Worm (Caenorhabditis elegans): Measurements from ENCODE around the gene K08D12.8.
"Not testable (repeated sequence)": the region's sequence is repeated elsewhere in the genome, so short reads cannot be mapped to it uniquely, and the experiment has no call there.

The K08D12.8 gene

DNA sequence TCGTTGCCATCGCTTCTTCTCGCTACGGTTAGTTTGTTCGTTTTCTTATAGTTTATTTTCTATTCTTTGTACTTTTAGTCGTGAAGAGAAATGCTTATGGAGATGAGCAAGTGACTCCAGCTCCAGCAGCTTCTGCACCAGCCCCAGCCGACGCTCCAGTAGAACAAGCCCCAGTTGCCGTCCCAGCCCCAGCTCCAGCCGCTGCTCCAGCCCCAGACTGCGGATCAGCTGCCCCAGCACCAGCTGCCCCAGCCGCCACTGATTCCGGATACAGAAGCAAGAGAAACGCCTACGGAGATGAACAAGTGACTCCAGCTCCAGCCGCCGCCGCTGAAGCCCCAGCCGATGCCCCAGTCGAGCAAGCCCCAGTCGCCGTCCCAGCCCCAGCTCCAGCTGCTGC is 5.1 kb upstream of the K08D12.8 start:
- 0 out of 2 replicates have a peak, but pooled peaks have one; percentile 19 for TF ChIP-seq lin-38 (GFP tag; IDR thresholded peaks at IDR 0.05)
- peak in 1 of 2 experiments; percentile 81; a peak in 2 of 4 replicates for TF ChIP-seq madf-5 (GFP tag; IDR thresholded peaks at IDR 0.05)
- TF ChIP-seq zfp-3 (GFP tag; conservative IDR thresholded peaks at IDR 0.05): peak; percentile 48; the same call in 1 of the 2 replicates
- peak; percentile 96 for TF ChIP-seq set-16 (GFP tag; IDR thresholded peaks at IDR 0.05)
- 0 out of 2 replicates have a peak, but pooled peaks have one; percentile 37 for TF ChIP-seq madf-9 (GFP tag; conservative IDR thresholded peaks at IDR 0.05)
- 0 out of 2 replicates have a peak, but pooled peaks have one; percentile 21 for TF ChIP-seq dmd-8 (GFP tag; IDR thresholded peaks at IDR 0.05)
- 0 out of 2 replicates have a peak, but pooled peaks have one; percentile 12 for TF ChIP-seq lim-7 (GFP tag; IDR thresholded peaks at IDR 0.05)
- TF ChIP-seq ZK337.2 (GFP tag; IDR thresholded peaks at IDR 0.05): 0 out of 2 replicates have a peak, but pooled peaks have one; percentile 37
- peak; percentile 22; the same call in 1 of the 2 replicates for TF ChIP-seq ctbp-1 (GFP tag; IDR thresholded peaks at IDR 0.05)
- TF ChIP-seq tra-1 (GFP tag; IDR thresholded peaks at IDR 0.05): 0 out of 2 replicates have a peak, but pooled peaks have one; percentile 16
- 0 out of 2 replicates have a peak, but pooled peaks have one; percentile 42 for TF ChIP-seq hmg-1.1 (GFP tag; IDR thresholded peaks at IDR 0.05)
- 0 out of 2 replicates have a peak, but pooled peaks have one; percentile 22 for TF ChIP-seq dmd-9 (GFP tag; IDR thresholded peaks at IDR 0.05)
- TF ChIP-seq F26F4.8 (GFP tag; conservative IDR thresholded peaks at IDR 0.05): 0 out of 2 replicates have a peak, but pooled peaks have one; percentile 13

DNA sequence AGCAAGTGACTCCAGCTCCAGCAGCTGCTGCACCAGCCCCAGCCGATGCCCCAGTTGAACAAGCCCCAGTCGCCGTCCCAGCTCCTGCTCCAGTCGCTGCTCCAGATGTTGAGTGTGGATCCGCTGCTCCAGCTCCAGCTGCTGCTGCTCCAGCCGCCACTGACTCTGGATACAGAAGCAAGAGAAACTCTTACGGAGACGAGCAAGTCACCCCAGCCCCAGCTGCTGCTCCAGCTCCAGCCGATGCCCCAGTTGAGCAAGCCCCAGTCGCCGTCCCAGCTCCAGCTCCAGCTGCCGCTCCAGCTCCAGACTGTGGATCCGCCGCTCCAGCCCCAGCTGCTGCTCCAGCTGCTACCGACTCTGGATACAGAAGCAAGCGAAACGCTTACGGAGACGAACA is 4.4 kb upstream of the K08D12.8 start:
- TF ChIP-seq ceh-20 (GFP tag; IDR thresholded peaks at IDR 0.05) (peak; percentile 7; the same call in 1 of the 2 replicates), set-16 (GFP tag; IDR thresholded peaks at IDR 0.05) (peak; percentile 96), lsy-2 (tag; optimal IDR thresholded peaks at IDR 0.05) (no peak), daf-8 (GFP tag; IDR thresholded peaks at IDR 0.05) (no peak), rbr-2 (tag; optimal IDR thresholded peaks at IDR 0.05) (no peak), sdz-12 (GFP tag; optimal IDR thresholded peaks at IDR 0.05) (no peak), fos-1 (tag; optimal IDR thresholded peaks at IDR 0.05) (no peak), ZK337.2 (GFP tag; IDR thresholded peaks at IDR 0.05) (no peak), nhr-10 (tag; optimal IDR thresholded peaks at IDR 0.05) (no peak), attf-4 (tag; optimal IDR thresholded peaks at IDR 0.05) (no peak), tra-1 (GFP tag; IDR thresholded peaks at IDR 0.05) (peak; percentile 36; the same call in 1 of the 2 replicates)

DNA sequence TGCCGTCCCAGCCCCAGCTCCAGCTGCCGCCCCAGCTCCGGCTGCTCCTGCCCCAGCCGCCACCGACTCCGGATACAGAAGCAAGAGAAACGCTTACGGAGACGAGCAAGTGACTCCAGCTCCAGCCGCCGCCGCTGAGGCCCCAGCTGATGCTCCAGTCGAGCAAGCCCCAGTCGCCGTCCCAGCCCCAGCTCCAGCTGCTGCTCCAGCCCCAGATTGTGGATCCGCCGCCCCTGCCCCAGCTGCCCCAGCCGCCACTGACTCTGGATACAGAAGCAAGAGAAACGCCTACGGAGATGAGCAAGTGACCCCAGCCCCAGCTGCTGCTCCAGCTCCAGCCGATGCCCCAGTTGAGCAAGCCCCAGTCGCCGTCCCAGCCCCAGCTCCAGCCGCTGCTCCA is 3.5 kb upstream of the K08D12.8 start:
- peak; percentile 28 for TF ChIP-seq lin-38 (GFP tag; IDR thresholded peaks at IDR 0.05)
- TF ChIP-seq pha-4 (GFP tag; IDR thresholded peaks at IDR 0.05): 0 out of 2 replicates have a peak, but pooled peaks have one; percentile 66
- TF ChIP-seq pha-4 (tag; optimal IDR thresholded peaks at IDR 0.05): not testable (repeated sequence)
- TF ChIP-seq zfp-3 (GFP tag; conservative IDR thresholded peaks at IDR 0.05): peak; percentile 60; the same call in 1 of the 2 replicates
- 0 out of 2 replicates have a peak, but pooled peaks have one; percentile 36 for TF ChIP-seq dmd-8 (GFP tag; IDR thresholded peaks at IDR 0.05)
- TF ChIP-seq set-16 (GFP tag; IDR thresholded peaks at IDR 0.05): peak; percentile 99
- peak; percentile 43; the same call in 1 of the 2 replicates for TF ChIP-seq F26F4.8 (GFP tag; conservative IDR thresholded peaks at IDR 0.05)
- TF ChIP-seq snpc-1.2 (GFP tag; IDR thresholded peaks at IDR 0.05): 0 out of 2 replicates have a peak, but pooled peaks have one; percentile 36
- TF ChIP-seq ceh-20 (GFP tag; IDR thresholded peaks at IDR 0.05): peak; percentile 50; the same call in 1 of the 2 replicates
- TF ChIP-seq vab-7 (GFP tag; IDR thresholded peaks at IDR 0.05): 0 out of 2 replicates have a peak, but pooled peaks have one; percentile 25
- 0 out of 2 replicates have a peak, but pooled peaks have one; percentile 30 for TF ChIP-seq madf-9 (GFP tag; conservative IDR thresholded peaks at IDR 0.05)

DNA sequence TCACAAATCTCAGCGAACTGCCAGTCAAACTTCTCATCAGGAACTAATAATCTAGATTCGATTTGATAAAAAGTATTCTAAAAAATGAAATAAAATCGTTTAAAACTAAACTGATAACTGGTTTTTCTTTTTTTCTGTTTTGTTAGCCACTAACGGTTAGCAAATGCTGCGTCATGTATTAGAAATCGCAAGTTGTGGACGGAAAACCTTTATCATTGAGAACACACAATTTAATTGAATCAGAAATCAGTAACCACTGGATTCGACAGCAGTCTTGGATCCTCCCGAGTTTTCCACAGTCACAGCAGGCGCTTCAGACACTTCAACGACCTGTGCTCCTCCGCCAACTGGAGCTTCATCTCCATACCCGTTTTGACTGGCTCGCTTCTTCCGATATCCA is 3.0 kb upstream of the K08D12.8 start:
- TF ChIP-seq hif-1 (tag; optimal IDR thresholded peaks at IDR 0.05) (no peak), mxl-2 (GFP tag; conservative IDR thresholded peaks at IDR 0.05) (0 out of 2 replicates have a peak, but pooled peaks have one; percentile 6), daf-12 (tag; optimal IDR thresholded peaks at IDR 0.05) (no peak), tra-1 (GFP tag; IDR thresholded peaks at IDR 0.05) (no peak), snpc-4 (tag; optimal IDR thresholded peaks at IDR 0.05) (no peak), madf-9 (GFP tag; conservative IDR thresholded peaks at IDR 0.05) (0 out of 2 replicates have a peak, but pooled peaks have one; percentile 6), attf-4 (tag; optimal IDR thresholded peaks at IDR 0.05) (no peak), zfp-3 (GFP tag; conservative IDR thresholded peaks at IDR 0.05) (peak; percentile 89), tag-97 (GFP tag; IDR thresholded peaks at IDR 0.05) (no peak), F26F4.8 (GFP tag; conservative IDR thresholded peaks at IDR 0.05) (no peak), pqm-1 (tag; optimal IDR thresholded peaks at IDR 0.05) (no peak), ama-1 (optimal IDR thresholded peaks at IDR 0.05) (peak; percentile 46), nhr-41 (GFP tag; IDR thresholded peaks at IDR 0.05) (no peak), mxl-3 (GFP tag; optimal IDR thresholded peaks at IDR 0.05) (no peak), aly-2 (tag; optimal IDR thresholded peaks at IDR 0.05) (peak; percentile 76), Y75B8A.6 (GFP tag; IDR thresholded peaks at IDR 0.05) (no peak), fos-1 (tag; optimal IDR thresholded peaks at IDR 0.05) (no peak)
